Fruit fly (Drosophila melanogaster) whole organism, embryonic: ENCODE measurements around the gene CG43675.

Experiments
- Antp ChIP-seq: fragments of 200-800 bp; sonication (Bioruptor generic); optimal IDR thresholded peaks from 3 replicates; lab custom pipeline; 2016; ENCODE audit warnings: missing biosample characterization, missing genetic modification characterization
- Atf6 ChIP-seq: fragments of 200-800 bp; sonication (Bioruptor generic); IDR thresholded peaks from 2 replicates; pipeline ENCODE4 v1.3.6; 2022; ENCODE audit warnings: missing biosample characterization, missing genetic modification characterization
- Awh ChIP-seq: fragments of 200-800 bp; sonication (Bioruptor generic); IDR thresholded peaks from 2 replicates; pipeline ENCODE4, ENCODE4 v1.3.6; 2022; ENCODE audit warnings: missing biosample characterization, missing genetic modification characterization
- Blimp-1 ChIP-seq: fragments of 200-800 bp; sonication (Bioruptor generic); optimal IDR thresholded peaks from 3 replicates; lab custom pipeline; 2018; ENCODE audit warnings: missing biosample characterization, missing genetic modification characterization, mild to moderate bottlenecking, moderate library complexity, missing genetic modification reagents
- BtbVII ChIP-seq: fragments of 200-800 bp; sonication (Bioruptor generic); optimal IDR thresholded peaks from 3 replicates; lab custom pipeline; 2017; ENCODE audit warnings: missing biosample characterization, mild to moderate bottlenecking, missing genetic modification characterization
- CG10959 ChIP-seq: fragments of 200-800 bp; sonication (Bioruptor generic); IDR thresholded peaks from 2 replicates; pipeline ENCODE4 v1.3.6; 2022; ENCODE audit warnings: missing biosample characterization, missing genetic modification characterization
- CG11695 ChIP-seq: fragments of 200-800 bp; sonication (Bioruptor generic); IDR thresholded peaks from 3 replicates; pipeline ENCODE4 v1.3.6; 2022; ENCODE audit warnings: missing biosample characterization, missing genetic modification characterization
- CG12769 ChIP-seq: fragments of 200-800 bp; sonication (Bioruptor generic); optimal IDR thresholded peaks from 2 replicates; lab custom pipeline; 2019; ENCODE audit warnings: missing biosample characterization, mild to moderate bottlenecking, missing genetic modification characterization, moderate library complexity
- CG13894 ChIP-seq: fragments of 200-800 bp; sonication (Bioruptor generic); optimal IDR thresholded peaks from 3 replicates; lab custom pipeline; 2018; ENCODE audit warnings: missing biosample characterization, mild to moderate bottlenecking, missing genetic modification characterization, moderate library complexity
- CG15696 ChIP-seq: fragments of 200-800 bp; sonication (Bioruptor generic); optimal IDR thresholded peaks from 2 replicates; lab custom pipeline; 2019; ENCODE audit warnings: missing biosample characterization, mild to moderate bottlenecking, missing genetic modification characterization, moderate library complexity
- CG16779 ChIP-seq: fragments of 200-800 bp; sonication (Bioruptor generic); IDR thresholded peaks from 2 replicates; pipeline ENCODE4 v1.3.6; 2022; ENCODE audit warnings: missing biosample characterization, missing genetic modification characterization
- CG17361 ChIP-seq: fragments of 200-800 bp; sonication (Bioruptor generic); IDR thresholded peaks from 3 replicates; pipeline ENCODE4 v1.3.6; 2022; ENCODE audit warnings: missing biosample characterization, missing genetic modification characterization
- CG2678 ChIP-seq: fragments of 200-800 bp; sonication (Bioruptor generic); optimal IDR thresholded peaks from 3 replicates; lab custom pipeline; 2019; ENCODE audit warnings: missing biosample characterization, mild to moderate bottlenecking, missing genetic modification characterization, moderate library complexity
- CG2875 ChIP-seq: fragments of 200-800 bp; sonication (Bioruptor generic); optimal IDR thresholded peaks from 2 replicates; lab custom pipeline; 2017; ENCODE audit warnings: missing biosample characterization, mild to moderate bottlenecking, missing genetic modification characterization, missing genetic modification reagents
- CG6813 ChIP-seq: fragments of 200-800 bp; sonication (Bioruptor generic); optimal IDR thresholded peaks from 2 replicates; lab custom pipeline; 2017; ENCODE audit warnings: missing biosample characterization, missing genetic modification characterization, mild to moderate bottlenecking, moderate library complexity, missing genetic modification reagents
- CG7786 ChIP-seq: fragments of 200-800 bp; sonication (Bioruptor generic); optimal IDR thresholded peaks from 2 replicates; lab custom pipeline; 2016; ENCODE audit warnings: missing biosample characterization, missing genetic modification characterization
- CG8290 ChIP-seq, 3 experiments: fragments of 200-800 bp; sonication (Bioruptor generic); optimal IDR thresholded peaks; 2 replicates each; lab custom pipeline; 2016 to 2019; ENCODE audit warnings: missing biosample characterization in 3 of 3, missing genetic modification characterization in 3 of 3, mild to moderate bottlenecking in 2 of 3, moderate library complexity in 1 of 3
- CG9727 ChIP-seq: fragments of 200-800 bp; sonication (Bioruptor generic); optimal IDR thresholded peaks from 3 replicates; lab custom pipeline; 2017; ENCODE audit warnings: missing biosample characterization, mild to moderate bottlenecking, missing genetic modification characterization
- Dek ChIP-seq: fragments of 200-800 bp; sonication (Bioruptor generic); optimal IDR thresholded peaks from 3 replicates; lab custom pipeline; 2019; ENCODE audit warnings: missing biosample characterization, mild to moderate bottlenecking, missing genetic modification characterization, moderate library complexity
- Dll ChIP-seq: fragments of 200-800 bp; sonication (Bioruptor generic); IDR thresholded peaks from 4 replicates; pipeline ENCODE4 v1.3.6; 2022; ENCODE audit warnings: missing biosample characterization, missing genetic modification characterization; ENCODE audit not compliant: partially characterized antibody
- Drgx ChIP-seq: fragments of 200-800 bp; sonication (Bioruptor generic); IDR thresholded peaks from 2 replicates; pipeline ENCODE4 v1.3.6; 2022; ENCODE audit warnings: missing biosample characterization, missing genetic modification characterization
- Elba2 ChIP-seq: fragments of 200-800 bp; sonication (Bioruptor generic); optimal IDR thresholded peaks from 3 replicates; lab custom pipeline; 2016; ENCODE audit warnings: missing biosample characterization, missing genetic modification characterization
- Fer1 ChIP-seq: fragments of 200-800 bp; sonication (Bioruptor generic); optimal IDR thresholded peaks from 2 replicates; lab custom pipeline; 2017; ENCODE audit warnings: missing biosample characterization, mild to moderate bottlenecking, missing genetic modification characterization
- GATAe ChIP-seq: fragments of 200-800 bp; sonication (Bioruptor generic); conservative IDR thresholded peaks from 2 replicates; pipeline ENCODE4 v1.3.6; 2022; ENCODE audit warnings: missing biosample characterization, missing genetic modification characterization
- HHEX ChIP-seq: fragments of 200-800 bp; sonication (Bioruptor generic); optimal IDR thresholded peaks from 3 replicates; lab custom pipeline; 2017; ENCODE audit warnings: missing biosample characterization, mild to moderate bottlenecking, missing genetic modification characterization, missing genetic modification reagents
- Hmr ChIP-seq: fragments of 200-800 bp; sonication (Bioruptor generic); optimal IDR thresholded peaks from 3 replicates; lab custom pipeline; 2017; ENCODE audit warnings: mild to moderate bottlenecking, missing biosample characterization, missing genetic modification reagents, missing genetic modification characterization
- MTF-1 ChIP-seq: fragments of 200-800 bp; sonication (Bioruptor generic); optimal IDR thresholded peaks from 2 replicates; lab custom pipeline; 2018; ENCODE audit warnings: missing biosample characterization, mild to moderate bottlenecking, missing genetic modification characterization, borderline replicate concordance
- Med ChIP-seq: fragments of 200-800 bp; sonication (Bioruptor generic); peaks from one replicate; lab custom pipeline; 2016; ENCODE audit warnings: missing biosample characterization, missing genetic modification characterization, mild to moderate bottlenecking, inconsistent platforms, moderate library complexity
- Six4 ChIP-seq: fragments of 200-800 bp; sonication (Bioruptor generic); optimal IDR thresholded peaks from 2 replicates; lab custom pipeline; 2016; ENCODE audit warnings: missing biosample characterization, missing genetic modification characterization
- TFAM ChIP-seq: fragments of 200-800 bp; sonication (Bioruptor generic); optimal IDR thresholded peaks from 2 replicates; lab custom pipeline; 2017; ENCODE audit warnings: missing biosample characterization, missing genetic modification characterization, inconsistent platforms
- ac ChIP-seq: fragments of 200-800 bp; sonication (Bioruptor generic); optimal IDR thresholded peaks from 3 replicates; lab custom pipeline; 2017; ENCODE audit warnings: missing biosample characterization, mild to moderate bottlenecking, missing genetic modification characterization
- bsh ChIP-seq, 2 experiments: fragments of 200-800 bp; sonication (Bioruptor generic); optimal IDR thresholded peaks; 2 replicates each; lab custom pipeline; 2017 to 2018; ENCODE audit warnings: mild to moderate bottlenecking in 2 of 2, missing biosample characterization in 2 of 2, missing genetic modification characterization in 2 of 2, moderate library complexity in 1 of 2
- caup ChIP-seq: fragments of 200-800 bp; sonication (Bioruptor generic); optimal IDR thresholded peaks from 3 replicates; lab custom pipeline; 2017; ENCODE audit warnings: missing biosample characterization, mild to moderate bottlenecking, missing genetic modification characterization, moderate library complexity; ENCODE audit not compliant: severe bottlenecking
- cwo ChIP-seq: fragments of 200-800 bp; sonication (Bioruptor generic); optimal IDR thresholded peaks from 3 replicates; lab custom pipeline; 2017; ENCODE audit warnings: missing biosample characterization, missing genetic modification characterization, mild to moderate bottlenecking, moderate library complexity, missing genetic modification reagents
- exex ChIP-seq: fragments of 200-800 bp; sonication (Bioruptor generic); optimal IDR thresholded peaks from 4 replicates; lab custom pipeline; 2018; ENCODE audit warnings: missing biosample characterization, mild to moderate bottlenecking, missing genetic modification characterization, moderate library complexity
- hth ChIP-seq: fragments of >200 bp; optimal IDR thresholded peaks from 2 replicates; lab custom pipeline; 2017; ENCODE audit warnings: inconsistent platforms
- nau ChIP-seq: fragments of 200-800 bp; sonication (Bioruptor generic); optimal IDR thresholded peaks from 3 replicates; lab custom pipeline; 2017; ENCODE audit warnings: missing biosample characterization, mild to moderate bottlenecking, missing genetic modification characterization, missing genetic modification reagents
- nom ChIP-seq: fragments of 200-800 bp; sonication (Bioruptor generic); optimal IDR thresholded peaks from 2 replicates; lab custom pipeline; 2017; ENCODE audit warnings: missing biosample characterization, missing genetic modification characterization, mild to moderate bottlenecking, moderate library complexity, missing genetic modification reagents
- onecut ChIP-seq: fragments of 200-800 bp; sonication (Bioruptor generic); IDR thresholded peaks from 2 replicates; pipeline ENCODE4 v1.3.6; 2022; ENCODE audit warnings: missing biosample characterization, missing genetic modification characterization
- pan ChIP-seq, 4 experiments: fragments of >200 bp in 3 of 4; fragments of 200-800 bp in 1 of 4; sonication (Bioruptor generic) in 1 of 4; optimal IDR thresholded peaks in 3 of 4; IDR thresholded peaks in 1 of 4; 2 replicates each; pipeline versions ENCODE4 v1.3.6 to Lab custom; 2017 to 2022; ENCODE audit warnings: missing biosample characterization in 2 of 4, missing genetic modification characterization in 2 of 4, mixed read lengths in 1 of 4
- prd ChIP-seq, 3 experiments: fragments of >200 bp in 2 of 3; fragments of 200-800 bp in 1 of 3; sonication (Bioruptor generic) in 1 of 3; optimal IDR thresholded peaks in 2 of 3; IDR thresholded peaks in 1 of 3; 2 replicates in 2 of 3; 3 replicates in 1 of 3; pipeline versions ENCODE4 v1.3.6 to Lab custom; 2017 to 2022; ENCODE audit warnings: missing biosample characterization in 1 of 3, missing genetic modification characterization in 1 of 3
- sd ChIP-seq: fragments of 200-800 bp; sonication (Bioruptor generic); optimal IDR thresholded peaks from 3 replicates; lab custom pipeline; 2018; ENCODE audit warnings: missing biosample characterization, mild to moderate bottlenecking, missing genetic modification characterization, moderate library complexity
- z ChIP-seq: fragments of 200-800 bp; sonication (Bioruptor generic); IDR thresholded peaks from 3 replicates; pipeline ENCODE4 v1.3.6; 2022; ENCODE audit warnings: missing biosample characterization, missing genetic modification characterization
- zen ChIP-seq: fragments of 200-800 bp; sonication (Bioruptor generic); optimal IDR thresholded peaks from 3 replicates; lab custom pipeline; 2018; ENCODE audit warnings: missing biosample characterization, mild to moderate bottlenecking, missing genetic modification characterization, moderate library complexity

CG43675 gene

DNA sequence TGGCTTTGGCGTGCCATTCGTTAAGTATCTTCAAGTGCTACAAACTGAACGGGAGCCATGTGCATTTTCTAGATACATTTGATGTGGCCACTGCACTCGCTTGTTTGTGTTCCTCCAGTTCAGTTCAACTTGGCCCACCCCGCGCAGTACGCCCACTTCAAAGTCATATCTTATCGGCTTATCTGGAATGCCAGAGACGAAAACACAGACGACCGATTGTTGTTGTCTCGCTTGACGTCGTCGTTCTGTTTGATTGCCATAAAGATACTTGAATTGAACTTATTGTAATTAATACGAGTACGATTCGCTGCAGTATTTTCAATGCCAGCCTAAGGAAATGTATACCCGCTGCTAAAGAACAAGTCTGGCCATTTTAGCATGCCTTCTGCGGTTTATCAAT lies 32.3 kb downstream of the CG43675 start (continued):
- no peak for TF ChIP-seq CG7786 (GFP tag; lab: Kevin White, UChicago)
- no peak for TF ChIP-seq CG16779
- TF ChIP-seq Elba2 (GFP tag; lab: Kevin White, UChicago) = no peak
- TF ChIP-seq Awh = no peak
- peak; percentile 56 for TF ChIP-seq exex (tag; lab: Kevin White, UChicago)
- TF ChIP-seq GATAe (GFP tag; lab: Robert Waterston, UW) = peak; percentile 69
- TF ChIP-seq z (GFP tag; lab: Robert Waterston, UW) = no peak
- peak; percentile 20 for TF ChIP-seq Med

DNA sequence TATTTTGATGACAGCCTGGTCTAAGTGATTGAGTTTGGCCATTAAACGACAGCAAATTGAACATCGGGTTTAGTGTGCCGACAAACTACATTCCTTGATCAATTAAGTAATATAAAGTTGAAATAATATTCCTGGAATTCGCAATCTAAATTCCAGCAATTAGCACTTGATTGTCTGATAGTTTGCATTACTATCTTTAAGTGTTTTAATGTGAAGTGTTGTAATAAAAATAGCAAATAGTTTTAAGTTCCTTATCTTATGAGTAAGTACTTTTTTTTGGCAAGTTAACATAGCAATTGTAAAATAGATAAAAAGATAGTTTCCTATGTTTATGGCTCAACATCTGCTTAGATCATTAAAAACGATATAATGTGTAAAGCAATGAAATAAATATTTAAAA lies 33.0 kb downstream of the CG43675 start:
- no peak for TF ChIP-seq CG17361 (GFP tag; lab: Robert Waterston, UW)
- TF ChIP-seq Blimp-1 (GFP tag; lab: Kevin White, UChicago) = no peak
- TF ChIP-seq CG10959 = no peak
- TF ChIP-seq exex (tag; lab: Kevin White, UChicago) = peak; percentile 52
- peak; percentile 59 for TF ChIP-seq sd (tag; lab: Kevin White, UChicago)
- no peak for TF ChIP-seq hth
- TF ChIP-seq Antp (GFP tag; lab: Kevin White, UChicago) = no peak
- TF ChIP-seq prd (optimal IDR thresholded peaks at IDR 0.05; lab: Kevin White, UChicago) = no peak
- no peak for TF ChIP-seq prd (GFP tag; IDR thresholded peaks at IDR 0.05; lab: Robert Waterston, UW)

DNA sequence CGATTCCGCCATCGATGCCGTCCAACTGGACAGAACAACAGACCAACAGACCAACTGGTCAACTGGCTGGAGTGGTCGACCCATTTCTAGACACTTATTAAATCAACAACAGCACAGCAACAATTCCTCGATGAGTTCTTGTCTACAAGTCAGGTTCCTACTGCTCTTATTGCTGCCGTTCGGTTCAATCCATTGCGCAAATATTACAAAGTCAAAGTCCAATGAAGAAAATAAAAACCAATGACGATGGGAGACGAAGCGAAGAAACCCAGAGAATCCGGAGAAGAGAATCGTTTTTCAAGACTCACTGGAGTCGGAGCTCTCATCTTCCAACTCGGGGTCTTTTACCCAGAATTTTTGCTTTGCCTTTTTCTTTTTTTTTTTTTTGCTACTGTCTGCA lies 33.7 kb downstream of the CG43675 start:
- TF ChIP-seq zen (tag; lab: Kevin White, UChicago) (no peak), Atf6 (GFP tag; lab: Robert Waterston, UW) (0 out of 2 replicates have a peak, but pooled peaks have one; percentile 20), Drgx (GFP tag; lab: Robert Waterston, UW) (peak; percentile 50; the same call in 1 of the 2 replicates), bsh (GFP tag; optimal IDR thresholded peaks at IDR 0.05; lab: Kevin White, UChicago) (peak in 1 of 2 experiments; percentile 72), nom (peak; percentile 96), CG12769 (tag; lab: Kevin White, UChicago) (no peak), caup (GFP tag; lab: Kevin White, UChicago) (no peak), Fer1 (GFP tag; lab: Kevin White, UChicago) (no peak)
- TF ChIP-seq, all 482 proteins: peak for 4

DNA sequence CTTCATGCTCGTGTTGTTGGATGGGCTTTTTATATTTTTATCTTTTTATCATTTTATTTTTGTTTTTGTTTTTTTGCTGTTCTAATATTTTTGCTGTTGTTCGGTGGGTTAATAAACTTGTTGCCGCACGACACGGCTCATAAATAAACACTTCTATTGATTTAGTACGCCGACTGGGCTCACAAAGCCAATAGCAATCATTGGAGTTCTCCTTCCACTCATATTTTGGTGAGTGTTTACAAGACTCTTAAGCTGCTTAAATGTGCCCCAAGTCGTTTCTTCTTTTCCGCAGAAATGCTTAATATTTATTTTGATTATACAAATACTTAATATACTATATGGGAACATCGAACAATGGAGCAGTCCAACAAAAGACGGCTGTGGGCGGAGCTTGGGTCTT lies 34.9 kb downstream of the CG43675 start:
- TF ChIP-seq pan (optimal IDR thresholded peaks at IDR 0.05; lab: Kevin White, UChicago) (no peak), pan (GFP tag; optimal IDR thresholded peaks at IDR 0.05 in 1 of 2, IDR thresholded peaks at IDR 0.05 in 1 of 2) (peak in 1 of 2 experiments; percentile 5), Atf6 (GFP tag; lab: Robert Waterston, UW) (no peak), ac (no peak), MTF-1 (GFP tag; lab: Kevin White, UChicago) (peak; percentile 57), onecut (GFP tag; lab: Robert Waterston, UW) (no peak), CG2875 (peak; percentile 25), CG2678 (peak; percentile 40), Dll (no peak), TFAM (GFP tag; lab: Kevin White, UChicago) (no peak), Dek (tag; lab: Kevin White, UChicago) (no peak), HHEX (GFP tag; lab: Kevin White, UChicago) (peak; percentile 43), CG11695 (GFP tag; lab: Robert Waterston, UW) (no peak), CG8290 (GFP tag; optimal IDR thresholded peaks at IDR 0.05; lab: Kevin White, UChicago) (no peak), CG8290 (tag; optimal IDR thresholded peaks at IDR 0.05; lab: Kevin White, UChicago) (peak in 1 of 2 experiments; percentile 14), CG15696 (tag; lab: Kevin White, UChicago) (peak; percentile 41), CG6813 (GFP tag; lab: Kevin White, UChicago) (peak; percentile 51), nau (GFP tag; lab: Kevin White, UChicago) (peak; percentile 4), Hmr (GFP tag; lab: Kevin White, UChicago) (peak; percentile 64), cwo (GFP tag; lab: Kevin White, UChicago) (no peak), CG13894 (tag; lab: Kevin White, UChicago) (peak; percentile 34), CG9727 (no peak), Six4 (no peak), BtbVII (GFP tag; lab: Kevin White, UChicago) (peak; percentile 59)
